Fruit fly (Drosophila melanogaster) whole organism: ENCODE results near the gene CG4956.

Source experiments
- psq ChIP-seq: fragments of >200 bp; optimal IDR thresholded peaks from 2 replicates; lab custom pipeline; 2017
- usp ChIP-seq: fragments of >200 bp; optimal IDR thresholded peaks from 2 replicates; lab custom pipeline; 2017; ENCODE audit warnings: missing biosample characterization, missing genetic modification characterization, mixed read lengths

dm6 chr3R:25737735-25738371, 40.3 kb downstream of the CG4956 start:
- TF ChIP-seq usp (GFP tag; lab: Kevin White, UChicago): no peak
- no peak for TF ChIP-seq psq
